Fruit fly (Drosophila melanogaster) Kc167 (cell line): ENCODE measurements around the gene Nep1.

Source experiments
- Myc ChIP-seq: fragments of >200 bp; optimal IDR thresholded peaks from 2 replicates; lab custom pipeline; 2017; ENCODE audit warnings: missing external identifiers
- Sin3A ChIP-seq: fragments of >200 bp; optimal IDR thresholded peaks from 2 replicates; lab custom pipeline; 2018; ENCODE audit warnings: missing external identifiers
- insv ChIP-seq: fragments of >200 bp; optimal IDR thresholded peaks from 3 replicates; lab custom pipeline; 2018; ENCODE audit warnings: missing external identifiers
- psq ChIP-seq: fragments of >200 bp; optimal IDR thresholded peaks from 2 replicates; lab custom pipeline; 2017; ENCODE audit warnings: missing external identifiers

- TF ChIP-seq Myc (lab: Kevin White, UChicago) (no peak), psq (lab: Kevin White, UChicago) (no peak), insv (no peak), Sin3A (no peak)
Measured at dm6 chrX:6104724-6105123, 13.7 kb downstream of the Nep1 start.
